Fruit fly (Drosophila melanogaster) whole organism, embryonic: Measurements from ENCODE around the gene Eig71Ed.
A peak's percentile ranks its signal among the peaks of the same experiment; 100 is the strongest.

Experiments
- Abd-B ChIP-seq: fragments of 200-800 bp; sonication (Bioruptor generic); optimal IDR thresholded peaks from 2 replicates; lab custom pipeline; 2018; ENCODE audit warnings: missing biosample characterization, mild to moderate bottlenecking, missing genetic modification characterization, moderate library complexity
- B-H2 ChIP-seq: fragments of 200-800 bp; sonication (Bioruptor generic); optimal IDR thresholded peaks from 2 replicates; lab custom pipeline; 2018; ENCODE audit warnings: missing biosample characterization, mild to moderate bottlenecking, missing genetic modification characterization
- BEAF-32 ChIP-seq: fragments of 200-800 bp; sonication (Bioruptor generic); optimal IDR thresholded peaks from 3 replicates; lab custom pipeline; 2017; ENCODE audit warnings: missing biosample characterization, missing genetic modification characterization, mild to moderate bottlenecking, moderate library complexity, missing genetic modification reagents
- Blimp-1 ChIP-seq: fragments of 200-800 bp; sonication (Bioruptor generic); optimal IDR thresholded peaks from 3 replicates; lab custom pipeline; 2018; ENCODE audit warnings: missing biosample characterization, missing genetic modification characterization, mild to moderate bottlenecking, moderate library complexity, missing genetic modification reagents
- CG10274 ChIP-seq: fragments of 200-800 bp; sonication (Bioruptor generic); optimal IDR thresholded peaks from 3 replicates; lab custom pipeline; 2017; ENCODE audit warnings: missing biosample characterization, mild to moderate bottlenecking, missing genetic modification characterization
- CG10321 ChIP-seq: fragments of 200-800 bp; sonication (Bioruptor generic); IDR thresholded peaks from 2 replicates; pipeline ENCODE4 v1.3.6; 2022; ENCODE audit warnings: missing biosample characterization, missing genetic modification characterization
- CG10565 ChIP-seq: fragments of 200-800 bp; sonication (Bioruptor generic); optimal IDR thresholded peaks from 3 replicates; lab custom pipeline; 2016; ENCODE audit warnings: missing biosample characterization, mild to moderate bottlenecking, missing genetic modification characterization
- CG11085 ChIP-seq: fragments of 200-800 bp; sonication (Bioruptor generic); IDR thresholded peaks from 2 replicates; pipeline ENCODE4 v1.3.6; 2022; ENCODE audit warnings: missing biosample characterization, missing genetic modification characterization
- CG12155 ChIP-seq: fragments of 200-800 bp; sonication (Bioruptor generic); optimal IDR thresholded peaks from 3 replicates; lab custom pipeline; 2016; ENCODE audit warnings: missing biosample characterization, missing genetic modification characterization
- CG12744 ChIP-seq: fragments of 200-800 bp; sonication (Bioruptor generic); optimal IDR thresholded peaks from 2 replicates; lab custom pipeline; 2016; ENCODE audit warnings: missing biosample characterization, missing genetic modification characterization
- CG12942 ChIP-seq: fragments of 200-800 bp; sonication (Bioruptor generic); optimal IDR thresholded peaks from 3 replicates; lab custom pipeline; 2016; ENCODE audit warnings: missing biosample characterization, missing genetic modification characterization
- CG13296 ChIP-seq: fragments of 200-800 bp; sonication (Bioruptor generic); optimal IDR thresholded peaks from 3 replicates; lab custom pipeline; 2018; ENCODE audit warnings: missing biosample characterization, mild to moderate bottlenecking, missing genetic modification characterization
- CG1602 ChIP-seq: fragments of 200-800 bp; sonication (Bioruptor generic); optimal IDR thresholded peaks from 3 replicates; lab custom pipeline; 2016; ENCODE audit warnings: missing biosample characterization, missing genetic modification characterization
- CG1603 ChIP-seq: fragments of 200-800 bp; sonication (Bioruptor generic); optimal IDR thresholded peaks from 2 replicates; lab custom pipeline; 2019; ENCODE audit warnings: missing biosample characterization, mild to moderate bottlenecking, missing genetic modification characterization, moderate library complexity
- CG17568 ChIP-seq: fragments of 200-800 bp; sonication (Bioruptor generic); optimal IDR thresholded peaks from 2 replicates; lab custom pipeline; 2018; ENCODE audit warnings: missing biosample characterization, mild to moderate bottlenecking, missing genetic modification characterization, moderate library complexity
- CG17612 ChIP-seq: fragments of 200-800 bp; sonication (Bioruptor generic); IDR thresholded peaks from 2 replicates; pipeline ENCODE4 v1.3.6; 2022; ENCODE audit warnings: missing biosample characterization, missing genetic modification characterization
- CG18011 ChIP-seq: fragments of 200-800 bp; sonication (Bioruptor generic); optimal IDR thresholded peaks from 2 replicates; lab custom pipeline; 2017; ENCODE audit warnings: missing biosample characterization, missing genetic modification characterization, mild to moderate bottlenecking, moderate library complexity, missing genotype
- CG31224 ChIP-seq: fragments of 200-800 bp; sonication (Bioruptor generic); IDR thresholded peaks from 2 replicates; pipeline ENCODE4 v1.3.6; 2022; ENCODE audit warnings: missing biosample characterization, missing genetic modification characterization
- CG4282 ChIP-seq: fragments of 200-800 bp; sonication (Bioruptor generic); optimal IDR thresholded peaks from 2 replicates; lab custom pipeline; 2016; ENCODE audit warnings: missing biosample characterization, missing genetic modification characterization
- CG5953 ChIP-seq: fragments of 200-800 bp; sonication (Bioruptor generic); IDR thresholded peaks from 2 replicates; pipeline ENCODE4 v1.3.6; 2022; ENCODE audit warnings: missing biosample characterization, missing genetic modification characterization
- CG7372 ChIP-seq: fragments of 200-800 bp; sonication (Bioruptor generic); IDR thresholded peaks from 2 replicates; pipeline ENCODE4 v1.3.6; 2022; ENCODE audit warnings: missing biosample characterization, missing genetic modification characterization
- CG7963 ChIP-seq: fragments of 200-800 bp; sonication (Bioruptor generic); IDR thresholded peaks from 3 replicates; pipeline ENCODE4 v1.3.6; 2022; ENCODE audit warnings: missing biosample characterization, missing genetic modification characterization; ENCODE audit not compliant: partially characterized antibody
- CG9797 ChIP-seq: fragments of 200-800 bp; sonication (Bioruptor generic); optimal IDR thresholded peaks from 3 replicates; lab custom pipeline; 2018; ENCODE audit warnings: missing biosample characterization, mild to moderate bottlenecking, missing genetic modification characterization
- CG9817 ChIP-seq: fragments of 200-800 bp; sonication (Bioruptor generic); optimal IDR thresholded peaks from 2 replicates; lab custom pipeline; 2018; ENCODE audit warnings: missing biosample characterization, mild to moderate bottlenecking, missing genetic modification characterization, moderate library complexity
- CHES-1-like ChIP-seq: fragments of 200-800 bp; sonication (Bioruptor generic); optimal IDR thresholded peaks from 2 replicates; lab custom pipeline; 2016; ENCODE audit warnings: missing biosample characterization, missing genetic modification characterization
- Dip2 ChIP-seq: fragments of 200-800 bp; sonication (Bioruptor generic); IDR thresholded peaks from 2 replicates; pipeline ENCODE4 v1.3.6; 2022; ENCODE audit warnings: missing biosample characterization, missing genetic modification characterization
- Fer3 ChIP-seq: fragments of 200-800 bp; sonication (Bioruptor generic); optimal IDR thresholded peaks from 2 replicates; lab custom pipeline; 2018; ENCODE audit warnings: missing biosample characterization, mild to moderate bottlenecking, missing genetic modification characterization, moderate library complexity
- HLHmδ ChIP-seq: fragments of 200-800 bp; sonication (Bioruptor generic); optimal IDR thresholded peaks from 2 replicates; lab custom pipeline; 2018; ENCODE audit warnings: missing biosample characterization, mild to moderate bottlenecking, missing genetic modification characterization, moderate library complexity
- Hr39 ChIP-seq: fragments of >200 bp; optimal IDR thresholded peaks from 2 replicates; lab custom pipeline; 2017
- Max ChIP-seq: fragments of 200-800 bp; sonication (Bioruptor generic); optimal IDR thresholded peaks from 2 replicates; lab custom pipeline; 2016; ENCODE audit warnings: missing biosample characterization, mild to moderate bottlenecking, missing genetic modification characterization
- Oli ChIP-seq: fragments of 200-800 bp; sonication (Bioruptor generic); optimal IDR thresholded peaks from 2 replicates; lab custom pipeline; 2018; ENCODE audit warnings: missing biosample characterization, mild to moderate bottlenecking, missing genetic modification characterization, moderate library complexity
- az2 ChIP-seq: fragments of 200-800 bp; sonication (Bioruptor generic); optimal IDR thresholded peaks from 3 replicates; lab custom pipeline; 2016; ENCODE audit warnings: missing biosample characterization, missing genetic modification characterization
- bbx ChIP-seq: fragments of 200-800 bp; sonication (Bioruptor generic); IDR thresholded peaks from 2 replicates; pipeline ENCODE4 v1.3.6; 2022; ENCODE audit warnings: missing biosample characterization, missing genetic modification characterization; ENCODE audit not compliant: partially characterized antibody
- corto ChIP-seq: fragments of 200-800 bp; sonication (Bioruptor generic); optimal IDR thresholded peaks from 2 replicates; lab custom pipeline; 2016; ENCODE audit warnings: missing biosample characterization, mild to moderate bottlenecking, missing genetic modification characterization, moderate library complexity
- esg ChIP-seq: fragments of 200-800 bp; sonication (Bioruptor generic); conservative IDR thresholded peaks from 2 replicates; pipeline ENCODE4 v1.3.6; 2022; ENCODE audit warnings: missing biosample characterization, missing genetic modification characterization
- gem ChIP-seq: fragments of 200-800 bp; sonication (Bioruptor generic); optimal IDR thresholded peaks from 2 replicates; lab custom pipeline; 2019; ENCODE audit warnings: missing biosample characterization, mild to moderate bottlenecking, missing genetic modification characterization, moderate library complexity
- gt ChIP-seq: fragments of 200-800 bp; sonication (Bioruptor generic); IDR thresholded peaks from 2 replicates; pipeline ENCODE4 v1.3.6; 2022; ENCODE audit warnings: missing biosample characterization, missing genetic modification characterization
- hkb ChIP-seq, 2 experiments: fragments of 200-800 bp in 1 of 2; fragments of >200 bp in 1 of 2; sonication (Bioruptor generic) in 1 of 2; IDR thresholded peaks in 1 of 2; optimal IDR thresholded peaks in 1 of 2; 2 replicates each; pipeline versions ENCODE4 v1.3.6 to Lab custom; 2017 to 2022; ENCODE audit warnings: missing biosample characterization in 1 of 2, missing genetic modification characterization in 1 of 2
- lab ChIP-seq: fragments of 200-800 bp; sonication (Bioruptor generic); optimal IDR thresholded peaks from 3 replicates; lab custom pipeline; 2017; ENCODE audit warnings: missing biosample characterization, missing genetic modification characterization, mild to moderate bottlenecking, moderate library complexity, missing genetic modification reagents
- lbe ChIP-seq: fragments of 200-800 bp; sonication (Bioruptor generic); optimal IDR thresholded peaks from 2 replicates; lab custom pipeline; 2016; ENCODE audit warnings: missing biosample characterization, mild to moderate bottlenecking, missing genetic modification characterization
- lmd ChIP-seq: fragments of 200-800 bp; sonication (Bioruptor generic); IDR thresholded peaks from 2 replicates; pipeline ENCODE4 v1.3.6; 2022; ENCODE audit warnings: missing biosample characterization, missing genetic modification characterization
- onecut ChIP-seq: fragments of 200-800 bp; sonication (Bioruptor generic); IDR thresholded peaks from 2 replicates; pipeline ENCODE4 v1.3.6; 2022; ENCODE audit warnings: missing biosample characterization, missing genetic modification characterization
- p53 ChIP-seq: fragments of 200-800 bp; sonication (Bioruptor generic); optimal IDR thresholded peaks from 2 replicates; lab custom pipeline; 2016; ENCODE audit warnings: missing biosample characterization, missing genetic modification characterization
- psq ChIP-seq: fragments of 200-800 bp; sonication (Bioruptor generic); optimal IDR thresholded peaks from 2 replicates; lab custom pipeline; 2017; ENCODE audit warnings: missing biosample characterization, missing genetic modification characterization
- repo ChIP-seq: fragments of 200-800 bp; sonication (Bioruptor generic); optimal IDR thresholded peaks from 2 replicates; lab custom pipeline; 2016; ENCODE audit warnings: missing biosample characterization, missing genetic modification characterization
- salm ChIP-seq: fragments of 200-800 bp; sonication (Bioruptor generic); optimal IDR thresholded peaks from 2 replicates; lab custom pipeline; 2018; ENCODE audit warnings: missing biosample characterization, mild to moderate bottlenecking, missing genetic modification characterization
- sc ChIP-seq, 3 experiments: fragments of >200 bp in 2 of 3; fragments of 200-800 bp in 1 of 3; sonication (Bioruptor generic) in 1 of 3; optimal IDR thresholded peaks; 2 replicates in 2 of 3; 3 replicates in 1 of 3; lab custom pipeline; 2017; ENCODE audit warnings: mild to moderate bottlenecking in 1 of 3, missing biosample characterization in 1 of 3, missing genetic modification characterization in 1 of 3, missing genetic modification reagents in 1 of 3
- tup ChIP-seq: fragments of 200-800 bp; sonication (Bioruptor generic); optimal IDR thresholded peaks from 2 replicates; lab custom pipeline; 2016; ENCODE audit warnings: missing biosample characterization, mild to moderate bottlenecking, missing genetic modification characterization, moderate library complexity
- tx ChIP-seq: fragments of 200-800 bp; sonication (Bioruptor generic); optimal IDR thresholded peaks from 2 replicates; lab custom pipeline; 2016; ENCODE audit warnings: missing biosample characterization, missing genetic modification characterization
- usp ChIP-seq: fragments of >200 bp; optimal IDR thresholded peaks from 2 replicates; lab custom pipeline; 2017; ENCODE audit warnings: missing biosample characterization, missing genetic modification characterization

Gene Eig71Ed

dm6 chr3L:15700338-15700966, 48.1 kb downstream of the Eig71Ed start (continued):
- TF ChIP-seq bbx (no peak), repo (GFP tag; lab: Kevin White, UChicago) (no peak), tx (GFP tag; lab: Kevin White, UChicago) (no peak), Fer3 (tag; lab: Kevin White, UChicago) (no peak), CG18011 (no peak), CG10321 (GFP tag; lab: Robert Waterston, UW) (no peak), CG1603 (no peak), CG17612 (GFP tag; lab: Robert Waterston, UW) (no peak), az2 (GFP tag; lab: Kevin White, UChicago) (peak; percentile 51), Hr39 (no peak), CG9817 (tag; lab: Kevin White, UChicago) (no peak), BEAF-32 (GFP tag; lab: Kevin White, UChicago) (no peak), Dip2 (GFP tag; lab: Robert Waterston, UW) (no peak), CG4282 (GFP tag; lab: Kevin White, UChicago) (no peak), CG12942 (GFP tag; lab: Kevin White, UChicago) (no peak), tup (GFP tag; lab: Kevin White, UChicago) (no peak), B-H2 (GFP tag; lab: Kevin White, UChicago) (no peak), Oli (tag; lab: Kevin White, UChicago) (peak; percentile 42), CG10565 (GFP tag; lab: Kevin White, UChicago) (no peak), CG7372 (GFP tag; lab: Robert Waterston, UW) (no peak), sc (optimal IDR thresholded peaks at IDR 0.05; lab: Kevin White, UChicago) (no peak), sc (GFP tag; optimal IDR thresholded peaks at IDR 0.05; lab: Kevin White, UChicago) (peak; percentile 58), psq (GFP tag; lab: Kevin White, UChicago) (no peak), p53 (GFP tag; lab: Kevin White, UChicago) (no peak), CG11085 (GFP tag; lab: Robert Waterston, UW) (no peak), corto (GFP tag; lab: Kevin White, UChicago) (peak; percentile 44), CG31224 (GFP tag; lab: Robert Waterston, UW) (no peak), CG13296 (no peak), hkb (optimal IDR thresholded peaks at IDR 0.05; lab: Kevin White, UChicago) (no peak), hkb (GFP tag; IDR thresholded peaks at IDR 0.05; lab: Robert Waterston, UW) (no peak), CG7963 (no peak), gt (GFP tag; lab: Robert Waterston, UW) (no peak), onecut (GFP tag; lab: Robert Waterston, UW) (no peak), lbe (GFP tag; lab: Kevin White, UChicago) (no peak), CG1602 (GFP tag; lab: Kevin White, UChicago) (peak; percentile 40), esg (no peak), gem (tag; lab: Kevin White, UChicago) (peak; percentile 83), CG10274 (GFP tag; lab: Kevin White, UChicago) (no peak), lab (GFP tag; lab: Kevin White, UChicago) (no peak), CG5953 (GFP tag; lab: Robert Waterston, UW) (no peak), HLHmδ (GFP tag; lab: Kevin White, UChicago) (no peak), Blimp-1 (GFP tag; lab: Kevin White, UChicago) (no peak), usp (no peak), lmd (no peak), CG12744 (GFP tag; lab: Kevin White, UChicago) (no peak), CG12155 (no peak), CHES-1-like (GFP tag; lab: Kevin White, UChicago) (no peak), Abd-B (GFP tag; lab: Kevin White, UChicago) (peak; percentile 48), CG17568 (GFP tag; lab: Kevin White, UChicago) (no peak), Max (GFP tag; lab: Kevin White, UChicago) (no peak), CG9797 (no peak), salm (tag; lab: Kevin White, UChicago) (no peak)
